Fruit fly (Drosophila melanogaster) whole organism, pupa: ENCODE results near the gene ATPsynepsilonL.

Source experiments
- CG10348 ChIP-seq: fragments of 200-800 bp; sonication (Bioruptor generic); IDR thresholded peaks from 2 replicates; pipeline ENCODE4 v1.3.6; 2022; ENCODE audit warnings: missing biosample characterization, missing genetic modification characterization
- CG12605 ChIP-seq: fragments of 200-800 bp; sonication (Bioruptor generic); IDR thresholded peaks from 2 replicates; pipeline ENCODE4 v1.3.6; 2022; ENCODE audit warnings: missing biosample characterization, missing genetic modification characterization
- CG13204 ChIP-seq: fragments of 200-800 bp; sonication (Bioruptor generic); optimal IDR thresholded peaks from 2 replicates; lab custom pipeline; 2018; ENCODE audit warnings: missing biosample characterization, mild to moderate bottlenecking, missing genetic modification characterization, moderate library complexity
- CG14655 ChIP-seq: fragments of 200-800 bp; sonication (Bioruptor generic); optimal IDR thresholded peaks from 3 replicates; lab custom pipeline; 2017; ENCODE audit warnings: mild to moderate bottlenecking, missing biosample characterization, missing genetic modification reagents, missing genetic modification characterization
- CG15710 ChIP-seq: fragments of 200-800 bp; sonication (Bioruptor generic); optimal IDR thresholded peaks from 2 replicates; lab custom pipeline; 2018; ENCODE audit warnings: missing biosample characterization, mild to moderate bottlenecking, missing genetic modification characterization, moderate library complexity
- CG17806 ChIP-seq: fragments of 200-800 bp; sonication (Bioruptor generic); optimal IDR thresholded peaks from 2 replicates; lab custom pipeline; 2018; ENCODE audit warnings: missing biosample characterization, mild to moderate bottlenecking, missing genetic modification characterization, moderate library complexity
- CG32121 ChIP-seq: fragments of 200-800 bp; sonication (Bioruptor generic); IDR thresholded peaks from 2 replicates; pipeline ENCODE4 v1.3.6; 2022; ENCODE audit warnings: missing biosample characterization, missing genetic modification characterization
- CG34367 ChIP-seq: fragments of 200-800 bp; sonication (Bioruptor generic); optimal IDR thresholded peaks from 2 replicates; lab custom pipeline; 2018; ENCODE audit warnings: missing biosample characterization, mild to moderate bottlenecking, missing genetic modification characterization
- CG4496 ChIP-seq: fragments of 200-800 bp; sonication (Bioruptor generic); IDR thresholded peaks from 3 replicates; pipeline ENCODE4 v1.3.6; 2022; ENCODE audit warnings: missing biosample characterization, missing genetic modification characterization
- CG8159 ChIP-seq: fragments of 200-800 bp; sonication (Bioruptor generic); optimal IDR thresholded peaks from 3 replicates; lab custom pipeline; 2018; ENCODE audit warnings: missing biosample characterization, mild to moderate bottlenecking, missing genetic modification characterization, moderate library complexity
- CG8301 ChIP-seq: fragments of 200-800 bp; sonication (Bioruptor generic); optimal IDR thresholded peaks from 2 replicates; lab custom pipeline; 2018; ENCODE audit warnings: missing biosample characterization, mild to moderate bottlenecking, missing genetic modification characterization
- CG9948 ChIP-seq: fragments of 200-800 bp; sonication (Bioruptor generic); optimal IDR thresholded peaks from 2 replicates; lab custom pipeline; 2018; ENCODE audit warnings: missing biosample characterization, mild to moderate bottlenecking, missing genetic modification characterization, moderate library complexity
- D1 ChIP-seq: fragments of 200-800 bp; sonication (Bioruptor generic); optimal IDR thresholded peaks from 2 replicates; lab custom pipeline; 2018; ENCODE audit warnings: missing biosample characterization, mild to moderate bottlenecking, missing genetic modification characterization, moderate library complexity
- EcR ChIP-seq: fragments of 200-800 bp; sonication (Bioruptor generic); optimal IDR thresholded peaks from 3 replicates; lab custom pipeline; 2019; ENCODE audit warnings: missing biosample characterization, missing genetic modification characterization, mild to moderate bottlenecking, moderate library complexity, missing genetic modification reagents
- Ets98B ChIP-seq: fragments of 200-800 bp; sonication (Bioruptor generic); IDR thresholded peaks from 2 replicates; pipeline ENCODE4 v1.3.6; 2022; ENCODE audit warnings: missing biosample characterization, missing genetic modification characterization
- Pif1A ChIP-seq: fragments of 200-800 bp; sonication (Bioruptor generic); optimal IDR thresholded peaks from 3 replicates; lab custom pipeline; 2016; ENCODE audit warnings: missing biosample characterization, missing genetic modification characterization
- Pif1B ChIP-seq: fragments of 200-800 bp; sonication (Bioruptor generic); optimal IDR thresholded peaks from 3 replicates; lab custom pipeline; 2016; ENCODE audit warnings: missing biosample characterization, missing genetic modification characterization
- fd96Ca ChIP-seq: fragments of 200-800 bp; sonication (Bioruptor generic); IDR thresholded peaks from 3 replicates; pipeline ENCODE4 v1.3.6; 2022; ENCODE audit warnings: missing biosample characterization, missing genetic modification characterization
- gl ChIP-seq: fragments of 200-800 bp; sonication (Bioruptor generic); optimal IDR thresholded peaks from 2 replicates; lab custom pipeline; 2018; ENCODE audit warnings: missing biosample characterization, mild to moderate bottlenecking, missing genetic modification characterization
- rn ChIP-seq: fragments of 200-800 bp; sonication (Bioruptor generic); IDR thresholded peaks from 2 replicates; pipeline ENCODE4 v1.3.6; 2022; ENCODE audit warnings: missing biosample characterization, missing genetic modification characterization

Gene ATPsynepsilonL

dm6 chr3R:10099401-10099848, 22.1 kb upstream of the ATPsynepsilonL start:
- TF ChIP-seq fd96Ca (no peak), D1 (tag; lab: Kevin White, UChicago) (no peak), CG8301 (tag; lab: Kevin White, UChicago) (no peak), EcR (peak; percentile 84), CG34367 (tag; lab: Kevin White, UChicago) (no peak)

DNA sequence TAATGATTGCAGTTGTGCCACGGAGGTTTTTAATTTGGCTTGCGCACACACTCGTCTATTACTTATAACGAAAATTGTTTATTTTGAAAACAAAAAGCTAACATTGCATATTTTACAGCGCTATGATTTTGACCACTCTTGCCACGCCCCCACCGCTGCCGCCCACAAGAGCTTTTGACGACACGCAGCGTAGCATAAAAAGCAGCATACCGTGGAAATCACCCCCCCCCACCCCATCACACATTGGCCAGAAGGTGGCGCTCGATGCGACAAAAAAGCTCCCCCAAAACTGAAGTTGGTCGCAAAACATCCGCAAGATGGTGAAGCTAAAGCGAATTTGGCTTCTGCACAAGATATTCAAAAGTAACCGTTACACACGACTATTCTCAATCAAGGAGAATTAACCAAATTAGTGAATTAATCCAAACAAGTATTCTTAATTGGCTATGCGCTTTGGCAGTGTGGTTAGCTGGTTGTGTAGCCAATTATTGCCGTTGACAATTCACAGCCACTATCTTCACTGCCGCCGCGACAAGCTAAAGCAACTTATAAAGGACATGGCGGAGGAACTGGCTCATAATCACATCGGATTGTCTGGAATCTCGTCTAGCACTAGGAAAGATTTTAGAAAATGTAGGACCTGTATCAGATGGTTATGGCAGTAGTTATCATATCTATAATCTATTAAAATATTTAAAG, 20.9 kb upstream of the ATPsynepsilonL start:
- TF ChIP-seq CG34367 (tag; lab: Kevin White, UChicago), result no peak
- peak; percentile 52; the same call in 1 of the 3 replicates for TF ChIP-seq CG4496 (GFP tag; lab: Robert Waterston, UW)

DNA sequence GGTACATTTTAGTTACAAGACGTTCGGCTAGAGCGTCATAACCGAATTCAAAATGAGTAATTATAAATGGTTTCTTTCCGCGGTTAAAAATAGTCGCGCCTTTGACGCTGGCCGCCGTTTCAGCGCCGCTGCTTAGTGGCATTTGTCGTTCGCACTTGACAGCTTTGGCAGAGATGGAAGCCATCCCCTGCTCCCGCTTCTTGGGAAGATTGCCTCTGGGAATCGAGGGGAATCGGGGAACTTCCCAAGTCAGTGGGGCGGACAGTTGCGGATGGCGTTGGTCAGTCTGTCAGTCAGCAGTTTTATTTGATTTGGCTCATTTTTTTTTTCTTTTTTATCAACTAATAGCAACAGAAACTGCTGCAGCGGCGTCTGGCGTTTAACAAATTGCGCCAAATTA, 14.8 kb upstream of the ATPsynepsilonL start:
- TF ChIP-seq CG32121 (GFP tag; lab: Robert Waterston, UW), result peak; percentile 60; the same call in 1 of the 2 replicates
- no peak for TF ChIP-seq D1 (tag; lab: Kevin White, UChicago)
- no peak for TF ChIP-seq CG13204
- no peak for TF ChIP-seq CG12605 (GFP tag; lab: Robert Waterston, UW)
- TF ChIP-seq CG17806 (tag; lab: Kevin White, UChicago), result no peak
- TF ChIP-seq fd96Ca, result no peak; the same call in 2 of the 3 replicates
- TF ChIP-seq CG8301 (tag; lab: Kevin White, UChicago), result no peak
- TF ChIP-seq, all 21 proteins: peak for 1

DNA sequence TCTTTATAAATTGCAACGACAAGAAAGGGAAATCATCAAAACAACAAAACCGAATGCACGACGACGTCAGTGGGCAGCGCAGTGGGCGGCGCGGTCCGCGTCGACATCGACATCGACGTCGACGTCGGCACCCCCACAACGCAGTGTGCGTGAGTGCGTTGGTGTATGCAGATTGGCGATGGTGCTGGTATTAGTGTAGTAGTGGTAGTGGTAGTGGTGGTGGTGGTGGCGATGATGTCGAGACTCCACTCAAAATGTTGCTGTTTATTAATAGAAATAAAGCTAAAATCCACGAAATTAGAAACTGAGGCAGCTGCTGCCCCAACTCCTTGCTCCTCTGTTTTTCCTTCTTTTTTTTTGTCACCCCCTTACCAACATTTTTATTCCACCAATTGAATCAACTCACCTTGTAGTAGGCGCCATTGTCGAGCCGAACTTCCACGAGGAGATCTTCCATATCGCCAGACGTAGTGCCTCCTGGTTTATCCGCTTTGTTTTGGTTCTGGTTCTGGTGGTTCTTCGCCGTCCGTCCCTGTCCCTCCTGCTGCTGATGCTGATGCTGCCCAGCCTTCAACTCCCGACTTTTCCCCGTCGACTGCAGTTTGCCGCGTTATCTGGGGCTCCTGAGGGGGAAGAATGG, 13.2 kb upstream of the ATPsynepsilonL start:
- TF ChIP-seq EcR (peak; percentile 9), CG14655 (no peak), CG4496 (GFP tag; lab: Robert Waterston, UW) (0 out of 3 replicates have a peak, but pooled peaks have one; percentile 42)

- TF ChIP-seq CG32121 (GFP tag; lab: Robert Waterston, UW) (no peak), CG34367 (tag; lab: Kevin White, UChicago) (no peak), Pif1B (GFP tag; lab: Kevin White, UChicago) (peak; percentile 23), EcR (peak; percentile 94), Ets98B (GFP tag; lab: Robert Waterston, UW) (peak; percentile 49; the same call in 1 of the 2 replicates), fd96Ca (peak; percentile 52; the same call in 1 of the 3 replicates)
These were observed 12.2 kb upstream of the ATPsynepsilonL start for dm6 chr3R:10109212-10109880.

- TF ChIP-seq rn (no peak), CG4496 (GFP tag; lab: Robert Waterston, UW) (no peak), CG14655 (no peak), CG8159 (tag; lab: Kevin White, UChicago) (no peak), CG32121 (GFP tag; lab: Robert Waterston, UW) (no peak), Ets98B (GFP tag; lab: Robert Waterston, UW) (no peak), CG9948 (tag; lab: Kevin White, UChicago) (peak; percentile 25), Pif1A (GFP tag; lab: Kevin White, UChicago) (no peak), CG17806 (tag; lab: Kevin White, UChicago) (peak; percentile 14), CG34367 (tag; lab: Kevin White, UChicago) (no peak), CG15710 (tag; lab: Kevin White, UChicago) (peak; percentile 18)
- TF ChIP-seq, all 21 proteins: peak for 3
These were observed 11.6 kb upstream of the ATPsynepsilonL start, which contains the start of gene Fmr1 for dm6 chr3R:10109938-10110337. Gene Fmr1, minus strand, starts transcription at chr3R:10110121.

DNA sequence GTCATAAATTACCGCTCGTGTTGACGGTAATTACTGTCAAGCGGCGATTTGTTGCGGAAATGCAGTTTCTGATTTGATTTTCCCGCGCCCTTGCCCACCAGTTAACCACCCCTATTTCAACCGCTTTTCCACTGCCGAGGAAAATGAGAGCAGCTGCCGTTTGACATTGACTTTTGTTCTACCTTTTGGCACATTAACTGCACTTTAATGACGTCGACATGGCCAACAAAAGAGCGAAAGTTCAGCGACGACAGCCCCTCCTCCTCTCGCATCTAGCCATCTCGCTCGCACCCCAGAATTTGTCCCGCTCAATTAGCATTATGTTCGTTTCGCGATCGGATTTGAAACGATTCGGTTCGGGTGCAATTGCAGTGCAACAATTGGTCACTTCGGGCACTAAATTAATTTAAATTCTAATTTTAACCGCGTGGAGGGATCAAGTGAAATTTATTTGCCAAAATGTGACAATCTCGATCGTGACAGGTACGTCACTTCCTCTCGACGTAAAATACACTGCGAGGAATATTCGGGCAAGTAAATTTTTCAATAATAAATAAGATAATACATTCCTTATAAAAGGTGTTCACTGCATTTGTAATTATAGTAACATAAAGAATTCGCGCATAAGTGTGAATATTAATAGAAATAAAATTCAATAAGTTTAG, 10.3 kb upstream of the ATPsynepsilonL start:
- TF ChIP-seq CG32121 (GFP tag; lab: Robert Waterston, UW) (no peak), gl (tag; lab: Kevin White, UChicago) (no peak), CG10348 (GFP tag; lab: Robert Waterston, UW) (no peak), Pif1A (GFP tag; lab: Kevin White, UChicago) (no peak)
